Worm (Caenorhabditis elegans): ENCODE data around the gene hgrs-1.

ce11 chrIV:8165950-8166349 is 39.9 kb downstream of the hgrs-1 start, which contains the start of gene B0218.7:
- TF ChIP-seq eyg-1 (tag; optimal IDR thresholded peaks at IDR 0.05) (no peak), pag-3 (tag; optimal IDR thresholded peaks at IDR 0.05; ENCODE audit: borderline replicate concordance) (no peak), nhr-11 (tag; optimal IDR thresholded peaks at IDR 0.05) (no peak), F13H6.1 (tag; optimal IDR thresholded peaks at IDR 0.05) (no peak), fkh-10 (GFP tag; optimal IDR thresholded peaks at IDR 0.05) (no peak), odd-2 (tag; optimal IDR thresholded peaks at IDR 0.05) (no peak), unc-86 (tag; optimal IDR thresholded peaks at IDR 0.05) (no peak), ceh-9 (tag; optimal IDR thresholded peaks at IDR 0.05) (no peak), pha-4 (tag; optimal IDR thresholded peaks at IDR 0.05) (no peak), ceh-48 (tag; optimal IDR thresholded peaks at IDR 0.05) (no peak), K09A11.1 (tag; optimal IDR thresholded peaks at IDR 0.05; ENCODE audit: insufficient read depth) (no peak), unc-55 (GFP tag; optimal IDR thresholded peaks at IDR 0.05) (no peak), ets-4 (tag; optimal IDR thresholded peaks at IDR 0.05) (no peak)
